Worm (Caenorhabditis elegans): ENCODE results near the gene F17C11.11.

The F17C11.11 gene

ce11 chrV:10923229-10923628 lies 15.4 kb downstream of the F17C11.11 start, which contains the start of gene F58B4.7:
TSS of gene F58B4.7 (minus strand) at chrV:10923329.
- TF ChIP-seq ceh-36 (tag; optimal IDR thresholded peaks at IDR 0.05) (no peak), sea-1 (GFP tag; conservative IDR thresholded peaks at IDR 0.05) (no peak), B0310.2 (tag; optimal IDR thresholded peaks at IDR 0.05) (no peak), hnd-1 (tag; optimal IDR thresholded peaks at IDR 0.05) (no peak), ets-7 (tag; optimal IDR thresholded peaks at IDR 0.05) (no peak), tbx-37 (GFP tag; conservative IDR thresholded peaks at IDR 0.05) (no peak), aly-1 (tag; optimal IDR thresholded peaks at IDR 0.05) (no peak), tbx-11 (GFP tag; IDR thresholded peaks at IDR 0.05) (no peak), tra-4 (tag; optimal IDR thresholded peaks at IDR 0.05) (no peak), hmbx-1 (tag; optimal IDR thresholded peaks at IDR 0.05) (no peak), pes-1 (GFP tag; IDR thresholded peaks at IDR 0.05) (no peak), scrt-1 (GFP tag; IDR thresholded peaks at IDR 0.05) (no peak), F13C5.2 (tag; optimal IDR thresholded peaks at IDR 0.05) (no peak), flt-1 (GFP tag; IDR thresholded peaks at IDR 0.05) (no peak), ceh-13 (GFP tag; optimal IDR thresholded peaks at IDR 0.05) (no peak), hmg-4 (GFP tag; optimal IDR thresholded peaks at IDR 0.05) (no peak), ama-1 (optimal IDR thresholded peaks at IDR 0.05) (no peak)

- TF ChIP-seq pes-1 (GFP tag; IDR thresholded peaks at IDR 0.05) (no peak), scrt-1 (GFP tag; IDR thresholded peaks at IDR 0.05) (no peak), ets-7 (tag; optimal IDR thresholded peaks at IDR 0.05) (no peak), tra-4 (tag; optimal IDR thresholded peaks at IDR 0.05) (no peak), flt-1 (GFP tag; IDR thresholded peaks at IDR 0.05) (no peak), hmg-4 (GFP tag; optimal IDR thresholded peaks at IDR 0.05) (no peak), hmbx-1 (tag; optimal IDR thresholded peaks at IDR 0.05) (no peak), hnd-1 (tag; optimal IDR thresholded peaks at IDR 0.05) (no peak), sea-1 (GFP tag; conservative IDR thresholded peaks at IDR 0.05) (no peak), ceh-13 (GFP tag; optimal IDR thresholded peaks at IDR 0.05) (no peak), F13C5.2 (tag; optimal IDR thresholded peaks at IDR 0.05) (no peak), aly-1 (tag; optimal IDR thresholded peaks at IDR 0.05) (no peak), tbx-11 (GFP tag; IDR thresholded peaks at IDR 0.05) (no peak), ama-1 (optimal IDR thresholded peaks at IDR 0.05) (no peak), B0310.2 (tag; optimal IDR thresholded peaks at IDR 0.05) (no peak), ceh-36 (tag; optimal IDR thresholded peaks at IDR 0.05) (no peak), tbx-37 (GFP tag; conservative IDR thresholded peaks at IDR 0.05) (no peak)
Measured at ce11 chrV:10921747-10922146, 16.9 kb downstream of the F17C11.11 start, which contains the start of gene nas-31. TSS of gene nas-31 (minus strand) at chrV:10921847.

ce11 chrV:10918373-10918772 lies 20.2 kb downstream of the F17C11.11 start, which contains the start of gene F58B4.2:
TSS of gene F58B4.2 (minus strand) at chrV:10918473.
- TF ChIP-seq tbx-37 (GFP tag; conservative IDR thresholded peaks at IDR 0.05): no peak
- TF ChIP-seq ama-1 (optimal IDR thresholded peaks at IDR 0.05): no peak
- no peak for TF ChIP-seq pes-1 (GFP tag; IDR thresholded peaks at IDR 0.05)
- TF ChIP-seq scrt-1 (GFP tag; IDR thresholded peaks at IDR 0.05): no peak

- TF ChIP-seq scrt-1 (GFP tag; IDR thresholded peaks at IDR 0.05) (no peak), pes-1 (GFP tag; IDR thresholded peaks at IDR 0.05) (no peak), ama-1 (optimal IDR thresholded peaks at IDR 0.05) (no peak), B0310.2 (tag; optimal IDR thresholded peaks at IDR 0.05) (no peak), hmbx-1 (tag; optimal IDR thresholded peaks at IDR 0.05) (no peak), F13C5.2 (tag; optimal IDR thresholded peaks at IDR 0.05) (no peak), aly-1 (tag; optimal IDR thresholded peaks at IDR 0.05) (no peak), tbx-37 (GFP tag; conservative IDR thresholded peaks at IDR 0.05) (no peak), sea-1 (GFP tag; conservative IDR thresholded peaks at IDR 0.05) (no peak), ceh-36 (tag; optimal IDR thresholded peaks at IDR 0.05) (no peak), hmg-4 (GFP tag; optimal IDR thresholded peaks at IDR 0.05) (no peak), tra-4 (tag; optimal IDR thresholded peaks at IDR 0.05) (no peak), tbx-11 (GFP tag; IDR thresholded peaks at IDR 0.05) (no peak), hnd-1 (tag; optimal IDR thresholded peaks at IDR 0.05) (no peak), flt-1 (GFP tag; IDR thresholded peaks at IDR 0.05) (no peak)
Measured at ce11 chrV:10915922-10916321, 22.7 kb downstream of the F17C11.11 start.

- TF ChIP-seq hnd-1 (tag; optimal IDR thresholded peaks at IDR 0.05) (no peak), hmg-4 (GFP tag; optimal IDR thresholded peaks at IDR 0.05) (no peak), pes-1 (GFP tag; IDR thresholded peaks at IDR 0.05) (no peak), aly-1 (tag; optimal IDR thresholded peaks at IDR 0.05) (no peak), ama-1 (optimal IDR thresholded peaks at IDR 0.05) (no peak), tra-4 (tag; optimal IDR thresholded peaks at IDR 0.05) (no peak)
Measured at ce11 chrV:10909959-10910358, 28.7 kb downstream of the F17C11.11 start.

- TF ChIP-seq pes-1 (GFP tag; IDR thresholded peaks at IDR 0.05) (no peak), ets-7 (tag; optimal IDR thresholded peaks at IDR 0.05) (no peak), hmg-4 (GFP tag; optimal IDR thresholded peaks at IDR 0.05) (no peak), ama-1 (optimal IDR thresholded peaks at IDR 0.05) (no peak), ceh-36 (tag; optimal IDR thresholded peaks at IDR 0.05) (no peak), tbx-37 (GFP tag; conservative IDR thresholded peaks at IDR 0.05) (no peak), tbx-11 (GFP tag; IDR thresholded peaks at IDR 0.05) (no peak), F13C5.2 (tag; optimal IDR thresholded peaks at IDR 0.05) (no peak), aly-1 (tag; optimal IDR thresholded peaks at IDR 0.05) (no peak), flt-1 (GFP tag; IDR thresholded peaks at IDR 0.05) (no peak)
Measured at ce11 chrV:10909071-10909470, 29.5 kb downstream of the F17C11.11 start, which contains the start of gene zzz-1. TSS of gene zzz-1 (minus strand) at chrV:10909171.

ce11 chrV:10904795-10905194 lies 33.8 kb downstream of the F17C11.11 start:
- TF ChIP-seq scrt-1 (GFP tag; IDR thresholded peaks at IDR 0.05) (no peak), tra-4 (tag; optimal IDR thresholded peaks at IDR 0.05) (no peak), ets-7 (tag; optimal IDR thresholded peaks at IDR 0.05) (no peak), F13C5.2 (tag; optimal IDR thresholded peaks at IDR 0.05) (no peak), flt-1 (GFP tag; IDR thresholded peaks at IDR 0.05) (no peak), hmbx-1 (tag; optimal IDR thresholded peaks at IDR 0.05) (no peak), aly-1 (tag; optimal IDR thresholded peaks at IDR 0.05) (no peak), ceh-13 (GFP tag; optimal IDR thresholded peaks at IDR 0.05) (no peak), ama-1 (optimal IDR thresholded peaks at IDR 0.05) (no peak)

DNA sequence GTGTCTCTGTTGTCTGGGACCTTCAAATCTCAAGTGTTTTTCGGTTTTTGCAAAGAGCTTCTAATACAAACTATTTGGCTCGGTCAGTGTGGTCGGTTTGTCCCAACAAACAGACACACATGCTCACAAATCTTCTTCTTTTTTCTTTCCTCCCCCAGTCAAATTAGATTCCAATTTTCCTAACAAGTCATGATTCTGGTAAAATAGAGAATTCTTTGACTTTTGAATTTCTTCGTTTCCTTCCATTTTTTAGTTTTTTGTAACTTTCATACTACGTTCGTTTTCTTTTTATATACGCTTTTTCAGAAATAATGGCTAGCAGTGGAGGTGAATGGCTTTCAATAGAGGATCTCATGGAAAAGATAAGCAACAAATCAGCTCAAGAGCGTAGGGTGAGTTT lies 34.9 kb downstream of the F17C11.11 start, which contains the start of gene F32D8.15:
TSS of gene F32D8.15 (plus strand) at position 301 of the 400 bp plus-strand sequence.
- TF ChIP-seq flt-1 (GFP tag; IDR thresholded peaks at IDR 0.05) (no peak), tbx-37 (GFP tag; conservative IDR thresholded peaks at IDR 0.05) (no peak), tbx-11 (GFP tag; IDR thresholded peaks at IDR 0.05) (no peak), F13C5.2 (tag; optimal IDR thresholded peaks at IDR 0.05) (no peak)
